Worm (Caenorhabditis elegans) whole organism, L3 larva: ENCODE results near the gene C45G7.13.

ENCODE experiments used
- R02D3.7 ChIP-seq: fragments of 150-350 bp; optimal IDR thresholded peaks from 2 replicates; lab custom pipeline; 2014; ENCODE audit warnings: missing biosample characterization, missing genetic modification characterization
- aly-2 ChIP-seq: fragments of 150-350 bp; optimal IDR thresholded peaks from 2 replicates; lab custom pipeline; 2014; ENCODE audit warnings: missing biosample characterization, missing genetic modification characterization
- ama-1 ChIP-seq: fragments of 150-350 bp; optimal IDR thresholded peaks from 2 replicates; lab custom pipeline; 2018
- ceh-28 ChIP-seq: fragments of 150-350 bp; optimal IDR thresholded peaks from 2 replicates; lab custom pipeline; 2014; ENCODE audit warnings: missing biosample characterization, missing genetic modification reagents, missing genetic modification characterization
- ceh-9 ChIP-seq: sonication (generic microtip); optimal IDR thresholded peaks from 2 replicates; lab custom pipeline; 2018; ENCODE audit warnings: missing biosample characterization, missing genetic modification characterization
- daf-12 ChIP-seq: fragments of 150-350 bp; optimal IDR thresholded peaks from 2 replicates; lab custom pipeline; 2014; ENCODE audit warnings: missing biosample characterization, missing genetic modification reagents, missing genetic modification characterization
- egl-27 ChIP-seq: sonication (generic microtip); optimal IDR thresholded peaks from 4 replicates; lab custom pipeline; 2017; ENCODE audit warnings: missing biosample characterization, missing genetic modification reagents, missing genetic modification characterization
- egl-5 ChIP-seq: fragments of 150-350 bp; optimal IDR thresholded peaks from 2 replicates; lab custom pipeline; 2017; ENCODE audit warnings: missing biosample characterization, missing genetic modification reagents, missing genetic modification characterization, inconsistent platforms
- elt-1 ChIP-seq: fragments of 150-350 bp; optimal IDR thresholded peaks from 2 replicates; lab custom pipeline; 2014; ENCODE audit warnings: missing biosample characterization, missing genetic modification characterization
- elt-2 ChIP-seq: sonication (generic microtip); optimal IDR thresholded peaks from 2 replicates; lab custom pipeline; 2016; ENCODE audit warnings: missing genetic modification reagents, mild to moderate bottlenecking, missing genetic modification characterization, missing compliant biosample characterization
- elt-3 ChIP-seq, 3 experiments: fragments of 150-350 bp in 1 of 3; sonication (generic microtip) in 2 of 3; optimal IDR thresholded peaks; 2 replicates in 2 of 3; 4 replicates in 1 of 3; lab custom pipeline; 2014 to 2017; ENCODE audit warnings: missing biosample characterization in 3 of 3, missing genetic modification characterization in 3 of 3
- eor-1 ChIP-seq, 2 experiments: fragments of 150-350 bp; optimal IDR thresholded peaks; 2 replicates each; lab custom pipeline; 2014 to 2018; ENCODE audit warnings: missing biosample characterization in 2 of 2, missing genetic modification characterization in 2 of 2
- fkh-10 ChIP-seq: sonication (generic microtip); optimal IDR thresholded peaks from 2 replicates; lab custom pipeline; 2017; ENCODE audit warnings: missing biosample characterization, missing genetic modification reagents, missing genetic modification characterization
- fkh-2 ChIP-seq: fragments of 150-350 bp; optimal IDR thresholded peaks from 2 replicates; lab custom pipeline; 2014; ENCODE audit warnings: missing biosample characterization, missing genetic modification reagents, missing genetic modification characterization
- fos-1 ChIP-seq: fragments of 150-350 bp; optimal IDR thresholded peaks from 2 replicates; lab custom pipeline; 2014; ENCODE audit warnings: missing biosample characterization, missing genetic modification characterization
- hmg-11 ChIP-seq: sonication (generic microtip); optimal IDR thresholded peaks from 2 replicates; lab custom pipeline; 2016; ENCODE audit warnings: missing genetic modification characterization, missing compliant biosample characterization
- jun-1 ChIP-seq: fragments of 150-350 bp; optimal IDR thresholded peaks from 2 replicates; lab custom pipeline; 2014; ENCODE audit warnings: missing biosample characterization, missing genetic modification reagents, missing genetic modification characterization
- lin-15B ChIP-seq: fragments of 150-350 bp; optimal IDR thresholded peaks from 2 replicates; lab custom pipeline; 2014; ENCODE audit warnings: missing biosample characterization, missing genetic modification characterization
- lin-39 ChIP-seq: fragments of 150-350 bp; optimal IDR thresholded peaks from 2 replicates; lab custom pipeline; 2018; ENCODE audit warnings: missing biosample characterization, missing genetic modification reagents, missing genetic modification characterization
- lsy-12 ChIP-seq: sonication (generic microtip); optimal IDR thresholded peaks from 2 replicates; lab custom pipeline; 2016; ENCODE audit warnings: mild to moderate bottlenecking, missing genetic modification characterization, missing compliant biosample characterization
- mml-1 ChIP-seq: fragments of 150-350 bp; sonication (generic microtip); optimal IDR thresholded peaks from 3 replicates; lab custom pipeline; 2014; ENCODE audit warnings: missing biosample characterization, missing genetic modification characterization
- nfya-1 ChIP-seq: sonication (generic microtip); optimal IDR thresholded peaks from 2 replicates; lab custom pipeline; 2017; ENCODE audit warnings: missing genetic modification characterization, mild to moderate bottlenecking, missing compliant biosample characterization, antibody characterized with exemption, moderate library complexity; ENCODE audit not compliant: insufficient read depth
- nhr-11 ChIP-seq: fragments of 150-350 bp; optimal IDR thresholded peaks from 2 replicates; lab custom pipeline; 2014; ENCODE audit warnings: missing biosample characterization, missing genetic modification characterization
- nhr-12 ChIP-seq: fragments of 150-350 bp; optimal IDR thresholded peaks from 2 replicates; lab custom pipeline; 2014; ENCODE audit warnings: missing biosample characterization, missing genetic modification characterization
- nhr-23 ChIP-seq: fragments of 150-350 bp; optimal IDR thresholded peaks from 2 replicates; lab custom pipeline; 2014; ENCODE audit warnings: missing biosample characterization, missing genetic modification reagents, missing genetic modification characterization
- nhr-43 ChIP-seq: sonication (generic microtip); optimal IDR thresholded peaks from 2 replicates; lab custom pipeline; 2016; ENCODE audit warnings: mild to moderate bottlenecking, missing genetic modification characterization, missing compliant biosample characterization; ENCODE audit not compliant: poor library complexity, severe bottlenecking
- nhr-76 ChIP-seq: fragments of 150-350 bp; sonication (generic microtip); optimal IDR thresholded peaks from 5 replicates; lab custom pipeline; 2014; ENCODE audit warnings: missing biosample characterization, missing genetic modification characterization
- pha-4 ChIP-seq: fragments of 150-350 bp; optimal IDR thresholded peaks from 2 replicates; lab custom pipeline; 2014; ENCODE audit warnings: missing biosample characterization, missing genetic modification reagents, missing genetic modification characterization
- pqm-1 ChIP-seq: fragments of 150-350 bp; optimal IDR thresholded peaks from 2 replicates; lab custom pipeline; 2017; ENCODE audit warnings: missing biosample characterization, missing genetic modification characterization, inconsistent platforms
- sea-2 ChIP-seq: fragments of 150-350 bp; sonication (generic microtip); optimal IDR thresholded peaks from 4 replicates; lab custom pipeline; 2014; ENCODE audit warnings: missing biosample characterization, missing genetic modification reagents, missing genetic modification characterization
- snpc-4 ChIP-seq: fragments of 150-350 bp; optimal IDR thresholded peaks from 2 replicates; lab custom pipeline; 2014; ENCODE audit warnings: missing biosample characterization, missing genetic modification characterization
- unc-39 ChIP-seq: sonication (generic microtip); optimal IDR thresholded peaks from 4 replicates; lab custom pipeline; 2017; ENCODE audit warnings: missing biosample characterization, missing genetic modification characterization
- unc-62 ChIP-seq: fragments of 150-350 bp; sonication (generic microtip); optimal IDR thresholded peaks from 4 replicates; lab custom pipeline; 2014; ENCODE audit warnings: missing biosample characterization, missing genetic modification reagents, missing genetic modification characterization
- ztf-11 ChIP-seq: fragments of 150-350 bp; optimal IDR thresholded peaks from 2 replicates; lab custom pipeline; 2014; ENCODE audit warnings: missing biosample characterization, missing genetic modification characterization

Gene C45G7.13

DNA sequence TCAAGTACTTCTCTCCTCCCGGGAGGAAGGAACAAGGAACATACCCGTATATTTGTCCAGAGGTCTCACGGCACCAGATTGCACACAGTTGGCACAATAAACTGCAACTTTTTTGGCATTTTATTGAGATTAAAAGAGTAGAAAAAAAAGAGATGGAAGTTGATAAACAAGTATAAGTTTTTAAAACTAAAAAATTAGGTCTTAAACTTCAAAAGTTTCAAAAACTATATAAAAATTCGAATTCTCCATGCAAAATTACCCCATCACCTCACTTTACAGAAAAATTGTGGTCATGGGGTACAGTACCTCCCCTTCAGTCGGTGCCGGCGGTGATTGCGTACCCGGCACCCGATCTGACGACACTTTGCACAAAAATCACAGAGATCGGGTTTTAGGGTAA, at the start of gene C45G7.13:
Gene C45G7.13 (minus strand): TSS at position 101 of the 400 bp plus-strand sequence.
- no peak for TF ChIP-seq snpc-4
- no peak for TF ChIP-seq eor-1 (tag; optimal IDR thresholded peaks at IDR 0.05; lab: Kevin White, UChicago)
- TF ChIP-seq fkh-10 (GFP tag; lab: Kevin White, UChicago) = no peak
- no peak for TF ChIP-seq mml-1 (tag; lab: Kevin White, UChicago)
- no peak for TF ChIP-seq nhr-12 (tag; lab: Kevin White, UChicago)
- no peak for TF ChIP-seq pha-4
- TF ChIP-seq unc-39 = no peak
- no peak for TF ChIP-seq fos-1 (tag; lab: Kevin White, UChicago)
- no peak for TF ChIP-seq sea-2 (GFP tag; lab: Kevin White, UChicago)
- TF ChIP-seq egl-27 (tag; lab: Kevin White, UChicago) = no peak

- peak; percentile 27 for TF ChIP-seq aly-2 (tag; lab: Kevin White, UChicago)
- peak; percentile 10 for TF ChIP-seq elt-2
- TF ChIP-seq egl-27 (tag; lab: Kevin White, UChicago) = no peak
- TF ChIP-seq jun-1 = no peak
Observed at ce11 chrIV:2497615-2498183, 46.6 kb upstream of the C45G7.13 start, which contains the start of gene Y69A2AR.16. TSS of gene Y69A2AR.16 (plus strand) at chrIV:2497803.

ce11 chrIV:2496084-2496483, 45.0 kb upstream of the C45G7.13 start:
- TF ChIP-seq elt-3 (tag; optimal IDR thresholded peaks at IDR 0.05; lab: Kevin White, UChicago) (no peak), nhr-76 (tag; lab: Kevin White, UChicago) (no peak), egl-5 (tag; lab: Kevin White, UChicago) (no peak), nhr-23 (tag; lab: Kevin White, UChicago) (no peak), elt-1 (tag; lab: Kevin White, UChicago) (no peak), lin-15B (tag; lab: Kevin White, UChicago) (no peak), ama-1 (lab: Kevin White, UChicago) (no peak), hmg-11 (no peak), fkh-2 (tag; lab: Kevin White, UChicago) (no peak)

- no peak for TF ChIP-seq ztf-11 (tag; lab: Kevin White, UChicago)
- TF ChIP-seq nfya-1 (tag; lab: Kevin White, UChicago) = no peak
- peak; percentile 70 for TF ChIP-seq lin-39
- TF ChIP-seq egl-5 (tag; lab: Kevin White, UChicago) = peak; percentile 92
- TF ChIP-seq pqm-1 = peak; percentile 5
- peak; percentile 92 for TF ChIP-seq R02D3.7
- peak; percentile 50 for TF ChIP-seq nhr-23 (tag; lab: Kevin White, UChicago)
- peak; percentile 7 for TF ChIP-seq elt-2
- peak; percentile 28 for TF ChIP-seq nhr-43 (tag; lab: Kevin White, UChicago)
- TF ChIP-seq nhr-11 (tag; lab: Kevin White, UChicago) = no peak
- TF ChIP-seq lin-15B (tag; lab: Kevin White, UChicago) = peak; percentile 77
- TF ChIP-seq ceh-28 (tag; lab: Kevin White, UChicago) = peak; percentile 5
Observed at ce11 chrIV:2495118-2495785, 44.1 kb upstream of the C45G7.13 start, which contains the start of the genes ccdc-12 and Y69A2AR.18. TSS of gene ccdc-12 (minus strand) at chrIV:2495174. TSS of gene Y69A2AR.18 (plus strand) at chrIV:2495735.

DNA sequence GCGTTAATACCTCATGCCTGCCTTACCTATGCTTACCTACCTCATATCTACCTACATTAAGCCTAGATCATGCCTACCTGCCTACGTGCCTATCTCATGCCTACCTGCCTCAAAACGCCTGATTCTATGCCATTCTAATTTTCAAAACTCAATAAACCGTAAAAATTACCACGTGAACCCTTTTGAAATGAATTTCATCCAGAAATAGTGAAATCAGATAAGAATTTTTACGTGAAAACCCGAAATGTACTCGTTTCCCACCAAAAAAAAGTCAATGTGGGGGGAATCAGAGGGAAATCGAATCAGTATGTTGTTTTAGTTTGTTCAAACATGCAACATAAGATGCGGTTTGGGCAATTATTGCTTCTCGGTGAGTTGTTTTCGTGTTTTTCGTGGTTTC, 37.4 kb upstream of the C45G7.13 start, which contains the start of gene Y69A2AR.19:
Gene Y69A2AR.19 (plus strand): TSS at position 301 of the 400 bp plus-strand sequence.
- TF ChIP-seq daf-12 (no peak), unc-62 (GFP tag; lab: Kevin White, UChicago) (no peak), egl-5 (tag; lab: Kevin White, UChicago) (no peak), ceh-9 (tag; lab: Kevin White, UChicago) (no peak), fkh-2 (tag; lab: Kevin White, UChicago) (no peak), lsy-12 (tag; lab: Kevin White, UChicago) (no peak)
